Fruit fly (Drosophila melanogaster) whole organism, larva: ENCODE data around the gene U2af38.

ENCODE experiments used
- noc ChIP-seq: fragments of 200-800 bp; sonication (Bioruptor generic); optimal IDR thresholded peaks from 3 replicates; lab custom pipeline; 2019; ENCODE audit warnings: missing biosample characterization, mild to moderate bottlenecking, missing genetic modification characterization, moderate library complexity

Gene U2af38

DNA sequence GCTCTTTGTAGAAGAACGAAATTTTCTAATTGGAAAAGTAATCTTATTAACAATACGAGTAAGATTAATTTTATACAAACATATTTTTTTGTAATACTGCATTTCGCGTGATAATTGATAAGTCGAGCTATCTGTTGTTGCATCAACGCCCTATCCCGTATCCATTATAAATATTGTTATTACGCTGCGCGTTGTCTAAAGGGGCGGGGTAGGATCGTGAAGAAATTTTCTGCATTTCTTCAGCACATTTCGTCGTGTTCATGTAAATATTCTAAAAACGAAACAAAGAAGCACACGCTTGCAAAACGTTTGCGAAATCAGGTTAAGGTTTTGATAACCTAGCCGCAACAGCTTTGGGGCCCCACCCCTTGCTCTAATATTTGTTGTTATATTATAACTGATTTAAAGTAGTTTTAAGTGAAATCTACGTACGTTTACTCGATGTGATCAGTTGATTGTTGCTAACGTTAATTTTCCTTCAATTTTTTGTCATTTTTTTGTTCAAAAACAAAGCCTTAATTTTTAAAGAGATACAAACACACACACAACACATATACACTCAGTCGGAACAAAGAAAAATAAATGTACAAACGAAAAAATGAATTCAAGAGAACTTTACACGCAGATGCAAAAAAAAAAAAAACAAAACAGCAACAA is 9.0 kb upstream of the U2af38 start:
- no peak for TF ChIP-seq noc (tag; lab: Kevin White, UChicago)

DNA sequence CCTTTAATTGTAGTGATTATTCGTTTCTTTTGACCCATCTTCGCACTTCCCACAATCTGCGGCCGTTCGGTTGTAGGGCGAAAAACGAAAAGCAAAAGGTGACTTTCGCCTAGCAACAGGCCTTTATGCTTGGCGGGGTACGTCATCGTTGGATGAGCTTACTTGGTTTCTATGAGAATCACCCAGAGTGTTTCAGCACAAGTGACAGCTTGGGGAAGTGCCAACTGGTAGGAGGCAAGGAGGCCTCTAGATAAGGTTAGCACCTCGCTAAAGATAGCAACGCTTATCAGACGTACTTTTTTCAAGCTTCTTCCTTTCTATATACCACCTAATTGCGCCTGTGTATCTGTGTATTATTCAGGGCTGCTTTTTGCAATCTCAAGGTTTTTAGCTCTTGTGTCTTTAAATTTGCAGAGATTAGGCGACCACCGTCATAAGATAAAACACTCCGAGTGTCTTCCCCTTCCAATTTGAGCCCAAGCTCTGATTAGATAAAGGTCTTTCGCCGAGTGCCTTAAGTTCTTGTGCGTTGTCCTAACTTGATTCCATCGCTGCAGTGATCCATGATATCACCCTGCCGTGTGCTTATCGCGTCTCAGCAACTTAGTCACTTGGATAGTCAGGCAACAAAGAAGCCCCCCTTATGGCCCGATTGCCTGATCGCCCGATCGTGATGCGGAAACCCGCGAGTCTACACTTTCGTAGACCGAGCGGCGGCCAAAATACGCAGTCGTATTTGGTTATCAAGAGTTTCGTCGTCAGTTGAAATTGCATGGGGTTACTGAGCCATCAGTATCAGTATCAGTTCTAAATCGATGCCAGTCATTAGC is 6.6 kb upstream of the U2af38 start:
- peak; percentile 66 for TF ChIP-seq noc (tag; lab: Kevin White, UChicago)

dm6 chr2L:300006-300405 is 5.5 kb upstream of the U2af38 start:
- TF ChIP-seq noc (tag; lab: Kevin White, UChicago): no peak

DNA sequence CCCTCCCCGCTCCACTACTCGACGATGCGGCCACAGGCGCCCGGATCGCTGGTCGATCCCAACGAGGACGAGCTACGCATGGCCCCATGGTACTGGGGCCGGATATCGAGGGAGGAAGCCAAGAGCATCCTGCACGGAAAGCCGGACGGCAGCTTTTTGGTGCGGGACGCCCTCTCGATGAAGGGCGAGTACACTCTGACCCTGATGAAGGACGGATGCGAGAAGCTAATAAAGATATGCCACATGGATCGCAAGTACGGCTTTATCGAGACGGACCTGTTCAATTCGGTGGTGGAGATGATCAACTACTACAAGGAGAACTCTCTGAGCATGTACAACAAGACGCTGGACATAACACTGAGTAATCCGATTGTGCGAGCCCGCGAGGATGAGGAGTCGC is 4.6 kb upstream of the U2af38 start:
- TF ChIP-seq noc (tag; lab: Kevin White, UChicago): no peak

- TF ChIP-seq noc (tag; lab: Kevin White, UChicago): no peak
Measured at dm6 chr2L:298285-298644, 3.8 kb upstream of the U2af38 start.

dm6 chr2L:297480-298284 is 3.2 kb upstream of the U2af38 start, which contains the start of gene Pi3K21B:
Gene Pi3K21B, plus strand, starts transcription at chr2L:297880.
- peak; percentile 90 for TF ChIP-seq noc (tag; lab: Kevin White, UChicago)

DNA sequence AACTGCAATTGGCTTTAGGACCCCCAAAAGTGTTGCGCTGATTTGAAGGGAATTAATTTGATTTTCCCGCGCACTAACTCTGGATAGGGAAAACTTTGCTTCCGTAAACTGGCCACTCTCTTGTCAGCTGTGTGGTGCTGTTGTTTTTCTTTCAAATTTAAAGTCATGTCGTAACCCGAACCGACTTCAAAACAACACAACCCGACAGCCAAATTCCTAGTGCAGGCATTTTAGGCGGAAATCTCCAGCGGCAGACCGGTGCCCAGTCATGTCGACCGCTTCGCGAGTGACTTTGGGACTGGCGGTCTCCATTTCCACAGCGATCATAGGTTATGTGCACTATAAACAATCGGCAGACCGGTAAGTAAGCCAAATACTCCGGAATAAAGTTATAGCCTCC is 2.2 kb downstream of the U2af38 start, which contains the start of gene CG11562:
CG11562 (plus strand) TSS at position 119 of the 400 bp plus-strand sequence.
- TF ChIP-seq noc (tag; lab: Kevin White, UChicago): no peak

DNA sequence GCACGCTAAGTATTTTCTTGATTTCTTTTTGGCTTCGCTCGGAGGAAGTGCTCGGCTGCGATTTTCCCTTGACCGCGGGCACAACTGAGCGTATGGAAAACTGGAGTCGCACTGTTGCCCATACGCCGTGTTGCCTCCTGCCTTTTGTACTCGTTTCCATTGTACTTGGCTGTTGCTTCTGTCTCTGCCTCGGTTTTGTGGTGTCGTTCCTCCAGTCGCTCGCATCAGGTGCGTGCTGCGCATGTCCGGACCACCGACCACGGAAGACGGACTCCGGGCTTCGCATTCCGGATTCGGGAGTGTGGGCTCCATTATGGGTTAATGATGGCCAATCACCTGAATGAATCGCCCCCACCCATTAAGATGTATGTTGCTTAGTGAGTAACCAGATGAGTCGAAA is 2.8 kb downstream of the U2af38 start, which contains the start of gene CG3625:
CG3625 (minus strand) TSS at position 139 of the 400 bp plus-strand sequence.
- TF ChIP-seq noc (tag; lab: Kevin White, UChicago): no peak

dm6 chr2L:290949-291348 is 3.5 kb downstream of the U2af38 start:
- no peak for TF ChIP-seq noc (tag; lab: Kevin White, UChicago)

- TF ChIP-seq noc (tag; lab: Kevin White, UChicago): no peak
Measured at dm6 chr2L:290373-290772, 4.1 kb downstream of the U2af38 start.

dm6 chr2L:289044-289443 is 5.4 kb downstream of the U2af38 start, which contains the start of gene Amnionless:
Gene Amnionless, minus strand, starts transcription at chr2L:289144.
- no peak for TF ChIP-seq noc (tag; lab: Kevin White, UChicago)

dm6 chr2L:286421-286820 is 8.1 kb downstream of the U2af38 start:
- peak; percentile 82 for TF ChIP-seq noc (tag; lab: Kevin White, UChicago)

DNA sequence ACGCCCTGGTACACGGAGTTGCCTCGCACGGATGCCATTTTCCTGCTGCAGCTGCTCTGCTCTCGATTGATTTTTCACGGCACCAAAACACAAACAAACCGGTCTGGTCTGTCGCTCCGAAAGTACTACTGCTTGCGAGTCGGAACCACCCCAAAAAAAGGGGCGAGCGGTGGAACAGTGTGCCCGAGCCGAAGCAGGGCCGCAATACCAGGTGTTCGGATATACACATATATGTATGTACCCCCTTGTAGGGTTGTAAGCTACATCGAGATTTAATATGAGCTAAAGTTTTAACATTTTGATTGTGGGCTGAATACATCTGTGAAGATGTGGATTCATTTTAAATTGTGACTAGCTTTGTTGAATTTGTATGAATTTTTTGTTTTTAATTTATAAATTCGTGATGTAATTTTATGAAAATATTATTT is 8.9 kb downstream of the U2af38 start:
- TF ChIP-seq noc (tag; lab: Kevin White, UChicago): peak; percentile 59

DNA sequence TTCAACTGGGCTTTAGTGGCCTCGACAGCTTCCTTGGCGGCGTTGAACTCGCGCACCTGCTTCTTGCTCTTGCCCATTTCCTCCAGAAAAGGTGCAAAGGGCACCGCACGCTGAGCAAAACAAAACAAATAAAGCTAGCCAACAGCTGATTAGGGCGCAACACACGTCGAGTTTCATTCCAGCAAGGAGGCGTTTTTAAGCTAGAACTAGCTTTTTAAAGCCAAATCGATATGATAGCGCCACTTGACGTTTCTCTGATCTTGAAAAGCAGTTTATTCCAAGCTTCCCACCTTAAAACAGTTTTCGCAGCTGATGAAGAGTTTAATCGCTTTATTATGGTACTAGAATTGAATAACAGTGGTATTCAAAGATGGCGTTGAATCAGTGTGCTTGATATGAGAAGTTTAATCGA is 11.4 kb downstream of the U2af38 start, which contains the start of gene CG11601:
CG11601 (minus strand) TSS at position 199 of the 412 bp plus-strand sequence.
- TF ChIP-seq noc (tag; lab: Kevin White, UChicago): no peak

- no peak for TF ChIP-seq noc (tag; lab: Kevin White, UChicago)
Measured at dm6 chr2L:278134-278533, 16.3 kb downstream of the U2af38 start, which contains the start of gene CG17078. Gene CG17078, minus strand, starts transcription at chr2L:278234.
